Worm (Caenorhabditis elegans) whole organism, L4 larva: Measurements from ENCODE around the gene M110.8.
A peak's percentile ranks its signal among the peaks of the same experiment; 100 is the strongest.

Experiments used
- F37D6.2 ChIP-seq: sonication (generic microtip); optimal IDR thresholded peaks from 2 replicates; lab custom pipeline; 2016; ENCODE audit warnings: mild to moderate bottlenecking, missing genetic modification characterization, missing compliant biosample characterization
- F49E8.2 ChIP-seq: sonication (generic microtip); optimal IDR thresholded peaks from 2 replicates; lab custom pipeline; 2016; ENCODE audit warnings: missing compliant biosample characterization, mild to moderate bottlenecking, missing genetic modification characterization, borderline replicate concordance
- R02D3.7 ChIP-seq: fragments of 150-350 bp; sonication (generic microtip); optimal IDR thresholded peaks from 3 replicates; lab custom pipeline; 2014; ENCODE audit warnings: missing biosample characterization, missing genetic modification characterization
- T20F7.1 ChIP-seq: fragments of 200-800 bp; sonication (Bioruptor generic); optimal IDR thresholded peaks from 2 replicates; lab custom pipeline; 2018; ENCODE audit warnings: mild to moderate bottlenecking, missing genetic modification characterization, missing compliant biosample characterization
- T26A8.4 ChIP-seq: fragments of 200-800 bp; sonication (Bioruptor generic); IDR thresholded peaks from 2 replicates; pipeline ENCODE4 v1.3.6; 2022; ENCODE audit warnings: missing genetic modification characterization, missing compliant biosample characterization
- ZK337.2 ChIP-seq: fragments of 200-800 bp; sonication (Bioruptor generic); IDR thresholded peaks from 2 replicates; pipeline ENCODE4 v1.3.6; 2022; ENCODE audit warnings: missing genetic modification reagents, missing genetic modification characterization, missing compliant biosample characterization
- aha-1 ChIP-seq: fragments of 150-350 bp; peaks from one replicate; lab custom pipeline; 2014; ENCODE audit warnings: missing biosample characterization, missing genetic modification characterization
- aly-2 ChIP-seq: sonication (generic microtip); optimal IDR thresholded peaks from 2 replicates; lab custom pipeline; 2018; ENCODE audit warnings: missing biosample characterization, missing genetic modification characterization
- ceh-44 ChIP-seq: fragments of 200-800 bp; sonication (Bioruptor generic); IDR thresholded peaks from 2 replicates; pipeline ENCODE4 v1.3.6; 2022; ENCODE audit warnings: missing genetic modification reagents, missing genetic modification characterization, missing compliant biosample characterization
- ceh-62 ChIP-seq: sonication (generic microtip); optimal IDR thresholded peaks from 2 replicates; lab custom pipeline; 2017; ENCODE audit warnings: missing biosample characterization, missing genetic modification characterization
- ceh-82 ChIP-seq: sonication (generic microtip); optimal IDR thresholded peaks from 2 replicates; lab custom pipeline; 2017; ENCODE audit warnings: missing biosample characterization, missing genetic modification characterization
- ces-1 ChIP-seq: fragments of 150-350 bp; sonication (generic microtip); optimal IDR thresholded peaks from 4 replicates; lab custom pipeline; 2014; ENCODE audit warnings: missing biosample characterization, missing genetic modification reagents, missing genetic modification characterization
- daf-16 ChIP-seq, 3 experiments: sonication (generic microtip); optimal IDR thresholded peaks; 2 replicates each; lab custom pipeline; 2016 to 2017; ENCODE audit warnings: missing genetic modification characterization in 3 of 3, missing genetic modification reagents in 3 of 3, mild to moderate bottlenecking in 2 of 3, missing compliant biosample characterization in 2 of 3, missing biosample characterization in 1 of 3, moderate library complexity in 1 of 3
- dmd-9 ChIP-seq: fragments of 200-800 bp; sonication (Bioruptor generic); IDR thresholded peaks from 2 replicates; pipeline ENCODE4 v1.3.6; 2022; ENCODE audit warnings: missing genetic modification reagents, missing genetic modification characterization, missing compliant biosample characterization
- fkh-10 ChIP-seq: fragments of 150-350 bp; optimal IDR thresholded peaks from 2 replicates; lab custom pipeline; 2014; ENCODE audit warnings: missing biosample characterization, missing genetic modification reagents, missing genetic modification characterization
- gei-8 ChIP-seq: fragments of 200-800 bp; sonication (Bioruptor generic); optimal IDR thresholded peaks from 2 replicates; lab custom pipeline; 2018; ENCODE audit warnings: mild to moderate bottlenecking, missing genetic modification characterization, missing compliant biosample characterization
- hmg-1.1 ChIP-seq: fragments of 200-800 bp; sonication (Bioruptor generic); IDR thresholded peaks from 2 replicates; pipeline ENCODE4 v1.3.6; 2022; ENCODE audit warnings: missing genetic modification reagents, missing genetic modification characterization, missing compliant biosample characterization
- lin-13 ChIP-seq: fragments of 150-350 bp; optimal IDR thresholded peaks from 2 replicates; lab custom pipeline; 2014; ENCODE audit warnings: missing biosample characterization, missing genetic modification reagents, missing genetic modification characterization
- lin-29 ChIP-seq: fragments of 200-800 bp; sonication (Bioruptor generic); IDR thresholded peaks from 2 replicates; pipeline ENCODE4 v1.3.6; 2022; ENCODE audit warnings: missing genetic modification reagents, missing genetic modification characterization, missing compliant biosample characterization
- lsy-2 ChIP-seq, 2 experiments: fragments of 150-350 bp in 1 of 2; sonication (generic microtip) in 1 of 2; optimal IDR thresholded peaks; 2 replicates each; lab custom pipeline; 2014 to 2017; ENCODE audit warnings: missing biosample characterization in 2 of 2, missing genetic modification characterization in 2 of 2
- madf-5 ChIP-seq, 2 experiments: fragments of 200-800 bp; sonication (Bioruptor generic); IDR thresholded peaks; 2 replicates each; pipeline ENCODE4 v1.3.6; 2022; ENCODE audit warnings: missing compliant biosample characterization in 2 of 2, missing genetic modification characterization in 2 of 2
- mep-1 ChIP-seq: fragments of 150-350 bp; sonication (generic microtip); optimal IDR thresholded peaks from 3 replicates; lab custom pipeline; 2014; ENCODE audit warnings: missing biosample characterization, missing genetic modification characterization
- mxl-2 ChIP-seq: fragments of 200-800 bp; sonication (Bioruptor generic); conservative IDR thresholded peaks from 2 replicates; pipeline ENCODE4 v1.3.6; 2022; ENCODE audit warnings: missing genetic modification reagents, missing genetic modification characterization, missing compliant biosample characterization
- nhr-102 ChIP-seq: sonication (generic microtip); optimal IDR thresholded peaks from 2 replicates; lab custom pipeline; 2016; ENCODE audit warnings: mild to moderate bottlenecking, missing genetic modification characterization, moderate library complexity, missing compliant biosample characterization
- nhr-11 ChIP-seq: fragments of 150-350 bp; optimal IDR thresholded peaks from 2 replicates; lab custom pipeline; 2014; ENCODE audit warnings: missing biosample characterization, missing genetic modification characterization
- nhr-111 ChIP-seq: fragments of 200-800 bp; sonication (Bioruptor generic); optimal IDR thresholded peaks from 2 replicates; lab custom pipeline; 2018; ENCODE audit warnings: mild to moderate bottlenecking, missing genetic modification characterization, missing compliant biosample characterization
- nhr-25 ChIP-seq: sonication (generic microtip); optimal IDR thresholded peaks from 2 replicates; lab custom pipeline; 2017; ENCODE audit warnings: missing genetic modification characterization, mild to moderate bottlenecking, missing compliant biosample characterization, antibody characterized with exemption, moderate library complexity, borderline replicate concordance; ENCODE audit not compliant: insufficient read depth
- nhr-28 ChIP-seq: fragments of 150-350 bp; optimal IDR thresholded peaks from 2 replicates; lab custom pipeline; 2014; ENCODE audit warnings: missing biosample characterization, missing genetic modification characterization
- nhr-76 ChIP-seq: fragments of 150-350 bp; optimal IDR thresholded peaks from 2 replicates; lab custom pipeline; 2014; ENCODE audit warnings: missing biosample characterization, missing genetic modification characterization
- pqm-1 ChIP-seq: sonication (generic microtip); optimal IDR thresholded peaks from 2 replicates; lab custom pipeline; 2017; ENCODE audit warnings: missing biosample characterization, missing genetic modification characterization
- snpc-1.2 ChIP-seq: fragments of 200-800 bp; sonication (Bioruptor generic); IDR thresholded peaks from 2 replicates; pipeline ENCODE4 v1.3.6; 2022; ENCODE audit warnings: missing genetic modification reagents, missing genetic modification characterization, missing compliant biosample characterization
- snpc-4 ChIP-seq: fragments of 150-350 bp; optimal IDR thresholded peaks from 2 replicates; lab custom pipeline; 2014; ENCODE audit warnings: missing biosample characterization, missing genetic modification characterization
- unc-62 ChIP-seq, 3 experiments: fragments of 150-350 bp in 1 of 3; sonication (generic microtip); optimal IDR thresholded peaks in 2 of 3; peaks in 1 of 3; 1 replicate in 1 of 3; 2 replicates in 2 of 3; lab custom pipeline; 2014 to 2017; ENCODE audit warnings: missing biosample characterization in 3 of 3, missing genetic modification characterization in 3 of 3, missing genetic modification reagents in 3 of 3, missing genotype in 1 of 3
- vab-7 ChIP-seq: fragments of 200-800 bp; sonication (Bioruptor generic); IDR thresholded peaks from 2 replicates; pipeline ENCODE4 v1.3.6; 2022; ENCODE audit warnings: missing genetic modification reagents, missing genetic modification characterization, missing compliant biosample characterization
- zip-11 ChIP-seq: fragments of 200-800 bp; sonication (Bioruptor generic); IDR thresholded peaks from 2 replicates; pipeline ENCODE4 v1.3.6; 2022; ENCODE audit warnings: missing genetic modification characterization, missing compliant biosample characterization
- zip-2 ChIP-seq: fragments of 150-350 bp; optimal IDR thresholded peaks from 2 replicates; lab custom pipeline; 2014; ENCODE audit warnings: missing biosample characterization, missing genetic modification characterization

The M110.8 gene

ce11 chrII:8216433-8216832, 7.1 kb upstream of the M110.8 start, which contains the start of gene M110.3 (continued):
- TF ChIP-seq nhr-111 (GFP tag; lab: Kevin White, UChicago) (no peak), ZK337.2 (GFP tag; lab: Robert Waterston, UW) (no peak), T26A8.4 (no peak), nhr-28 (peak; percentile 17), ceh-82 (no peak), ces-1 (GFP tag; lab: Kevin White, UChicago) (no peak), lin-29 (no peak), mep-1 (peak; percentile 38), hmg-1.1 (GFP tag; lab: Robert Waterston, UW) (peak; percentile 57; the same call in 1 of the 2 replicates), zip-11 (GFP tag; lab: Robert Waterston, UW) (no peak), daf-16 (GFP tag; optimal IDR thresholded peaks at IDR 0.05; lab: Kevin White, UChicago) (no peak), daf-16 (tag; optimal IDR thresholded peaks at IDR 0.05; lab: Kevin White, UChicago) (peak; percentile 37), mxl-2 (GFP tag; lab: Robert Waterston, UW) (no peak)

- TF ChIP-seq F49E8.2 (tag; lab: Kevin White, UChicago) (no peak), aha-1 (tag; lab: Kevin White, UChicago) (peak; percentile 6), fkh-10 (GFP tag; lab: Kevin White, UChicago) (no peak), nhr-102 (tag; lab: Kevin White, UChicago) (no peak), unc-62 (GFP tag; optimal IDR thresholded peaks at IDR 0.05 in 1 of 2; lab: Kevin White, UChicago) (peak in 1 of 2 experiments; percentile 71), unc-62 (tag; optimal IDR thresholded peaks at IDR 0.05; lab: Kevin White, UChicago) (no peak), ceh-44 (no peak), dmd-9 (no peak)
These were observed 5.0 kb upstream of the M110.8 start, which contains the start of gene M110.10 for ce11 chrII:8214367-8214766. Gene M110.10 (minus strand): TSS chrII:8214467.

ce11 chrII:8212680-8213079, 3.3 kb upstream of the M110.8 start, which contains the start of gene twk-3:
Gene twk-3 (minus strand): TSS chrII:8212780.
- TF ChIP-seq nhr-11 (no peak), snpc-1.2 (no peak), lsy-2 (tag; optimal IDR thresholded peaks at IDR 0.05; lab: Kevin White, UChicago) (no peak), lin-13 (no peak), gei-8 (GFP tag; lab: Kevin White, UChicago) (no peak), unc-62 (GFP tag; optimal IDR thresholded peaks at IDR 0.05 in 1 of 2; lab: Kevin White, UChicago) (no peak), unc-62 (tag; optimal IDR thresholded peaks at IDR 0.05; lab: Kevin White, UChicago) (no peak), vab-7 (GFP tag; lab: Robert Waterston, UW) (no peak), dmd-9 (no peak), snpc-4 (tag; lab: Kevin White, UChicago) (no peak), ceh-44 (no peak), madf-5 (GFP tag; IDR thresholded peaks at IDR 0.05; lab: Robert Waterston, UW) (no peak), R02D3.7 (no peak), T20F7.1 (GFP tag; lab: Kevin White, UChicago) (no peak), nhr-111 (GFP tag; lab: Kevin White, UChicago) (no peak), F37D6.2 (no peak), zip-2 (no peak), aly-2 (tag; lab: Kevin White, UChicago) (no peak)

- TF ChIP-seq ceh-62 (tag; lab: Kevin White, UChicago) (no peak), nhr-28 (peak; percentile 59), pqm-1 (tag; lab: Kevin White, UChicago) (peak; percentile 40), daf-16 (GFP tag; optimal IDR thresholded peaks at IDR 0.05; lab: Kevin White, UChicago) (no peak), daf-16 (tag; optimal IDR thresholded peaks at IDR 0.05; lab: Kevin White, UChicago) (peak; percentile 2)
These were observed 3.8 kb downstream of the M110.8 start for ce11 chrII:8205612-8206011.

- TF ChIP-seq nhr-25 (tag; lab: Kevin White, UChicago) (no peak), nhr-76 (tag; lab: Kevin White, UChicago) (no peak)
- TF ChIP-seq, all 104 proteins: peak for 0
These were observed 5.3 kb downstream of the M110.8 start, which contains the start of gene col-76 for ce11 chrII:8204039-8204438. Gene col-76 (plus strand): TSS chrII:8204339.
